Worm (Caenorhabditis elegans) whole organism, midembryonic: ENCODE results near the gene K08D8.4.

Experiments
- klf-2 ChIP-seq: fragments of 200-800 bp; sonication (Bioruptor generic); conservative IDR thresholded peaks from 2 replicates; pipeline ENCODE4 v1.3.6; 2022; ENCODE audit warnings: missing genetic modification reagents, missing genetic modification characterization, missing compliant biosample characterization
- med-1 ChIP-seq: sonication (generic microtip); optimal IDR thresholded peaks from 2 replicates; lab custom pipeline; 2017; ENCODE audit warnings: missing genetic modification characterization, mild to moderate bottlenecking, missing compliant biosample characterization, antibody characterized with exemption, missing genetic modification reagents; ENCODE audit not compliant: insufficient read depth
- ref-1 ChIP-seq: fragments of 200-800 bp; sonication (Bioruptor generic); conservative IDR thresholded peaks from 2 replicates; pipeline ENCODE4 v1.3.6; 2022; ENCODE audit warnings: missing genetic modification reagents, missing genetic modification characterization, missing compliant biosample characterization
- ztf-29 ChIP-seq: fragments of 200-800 bp; sonication (Bioruptor generic); IDR thresholded peaks from 2 replicates; pipeline ENCODE4 v1.3.6; 2022; ENCODE audit warnings: missing genetic modification reagents, missing genetic modification characterization, missing compliant biosample characterization

ce11 chrIV:12891080-12891479, 18.7 kb downstream of the K08D8.4 start:
- TF ChIP-seq med-1 (GFP tag; lab: Kevin White, UChicago) (no peak), ztf-29 (GFP tag; lab: Robert Waterston, UW) (no peak), ref-1 (no peak), klf-2 (no peak)
